Fruit fly (Drosophila melanogaster): Measurements from ENCODE around the gene Gr94a.
A peak's percentile ranks its signal among the peaks of the same experiment; 100 is the strongest.

Gr94a gene

DNA sequence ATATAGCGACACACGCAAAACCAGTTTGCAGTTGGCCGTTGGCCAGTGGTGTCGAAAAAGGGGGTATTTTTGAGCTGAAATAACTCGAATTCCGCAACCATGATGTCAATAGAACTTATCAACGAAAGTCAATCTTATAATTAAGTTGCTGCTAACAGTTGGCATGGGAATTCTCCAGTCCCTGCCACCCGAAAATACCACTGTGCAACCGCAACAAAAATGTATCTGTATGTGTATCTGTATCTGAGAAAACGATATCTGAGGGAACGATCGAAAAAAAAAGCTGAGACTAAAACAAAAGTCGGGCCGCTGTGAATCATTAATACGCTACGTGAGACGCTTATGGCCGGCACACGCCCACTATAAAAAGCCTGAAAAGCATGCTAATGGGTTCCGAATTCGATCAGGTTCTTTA is 5.0 kb upstream of the Gr94a start (continued):
- TF ChIP-seq CG10959 (GFP tag; IDR thresholded peaks at IDR 0.05) (no peak), CG4282 (GFP tag; optimal IDR thresholded peaks at IDR 0.05) (peak; percentile 38), pita (GFP tag; optimal IDR thresholded peaks at IDR 0.05) (no peak), Fer3 (tag; optimal IDR thresholded peaks at IDR 0.05) (peak; percentile 51), fu2 (GFP tag; optimal IDR thresholded peaks at IDR 0.05) (no peak), slbo (GFP tag; IDR thresholded peaks at IDR 0.05) (peak; percentile 82), Side (GFP tag; optimal IDR thresholded peaks at IDR 0.05) (peak; percentile 47), CG13894 (tag; optimal IDR thresholded peaks at IDR 0.05) (no peak), h (optimal IDR thresholded peaks at IDR 0.05) (no peak), hkb (optimal IDR thresholded peaks at IDR 0.05) (no peak), hkb (GFP tag; IDR thresholded peaks at IDR 0.05) (peak; percentile 64; the same call in 1 of the 2 replicates), sd (tag; optimal IDR thresholded peaks at IDR 0.05) (peak; percentile 95), CG17186 (GFP tag; optimal IDR thresholded peaks at IDR 0.05) (no peak), gem (tag; optimal IDR thresholded peaks at IDR 0.05) (peak; percentile 67), CG15479 (GFP tag; optimal IDR thresholded peaks at IDR 0.05) (no peak), CoRest (tag; optimal IDR thresholded peaks at IDR 0.05) (peak; percentile 40), ssp (GFP tag; IDR thresholded peaks at IDR 0.05) (0 out of 2 replicates have a peak, but pooled peaks have one; percentile 12), CTCF (GFP tag; optimal IDR thresholded peaks at IDR 0.05) (no peak), CG12155 (GFP tag; optimal IDR thresholded peaks at IDR 0.05) (peak; percentile 32), nau (GFP tag; optimal IDR thresholded peaks at IDR 0.05) (no peak), danr (GFP tag; IDR thresholded peaks at IDR 0.05) (no peak), run (tag; optimal IDR thresholded peaks at IDR 0.05) (no peak), psq (GFP tag; optimal IDR thresholded peaks at IDR 0.05) (no peak), Rfx (GFP tag; IDR thresholded peaks at IDR 0.05) (peak; percentile 81), gsb-n (tag; optimal IDR thresholded peaks at IDR 0.05) (no peak), CG34422 (GFP tag; IDR thresholded peaks at IDR 0.05) (peak; percentile 57; the same call in 1 of the 3 replicates), seq (GFP tag; IDR thresholded peaks at IDR 0.05) (peak; percentile 38), CG14014 (GFP tag; IDR thresholded peaks at IDR 0.05) (peak; percentile 65), Chrac-16 (GFP tag; optimal IDR thresholded peaks at IDR 0.05) (no peak), Neu2 (GFP tag; optimal IDR thresholded peaks at IDR 0.05; ENCODE audit: borderline replicate concordance) (no peak), jigr1 (GFP tag; IDR thresholded peaks at IDR 0.05) (no peak), mirr (GFP tag; optimal IDR thresholded peaks at IDR 0.05) (no peak), CG9932 (GFP tag; IDR thresholded peaks at IDR 0.05) (peak; percentile 88), CG14441 (GFP tag; IDR thresholded peaks at IDR 0.05) (peak; percentile 77), Pdp1 (GFP tag; optimal IDR thresholded peaks at IDR 0.05) (peak in 1 of 2 experiments; percentile 43), gcm (GFP tag; optimal IDR thresholded peaks at IDR 0.05) (no peak), fd3F (GFP tag; optimal IDR thresholded peaks at IDR 0.05) (peak; percentile 41), CG8765 (GFP tag; IDR thresholded peaks at IDR 0.05) (no peak), disco-r (GFP tag; optimal IDR thresholded peaks at IDR 0.05) (no peak), az2 (GFP tag; optimal IDR thresholded peaks at IDR 0.05) (no peak), CG8359 (GFP tag; optimal IDR thresholded peaks at IDR 0.05; ENCODE audit: borderline replicate concordance) (no peak), Blimp-1 (GFP tag; optimal IDR thresholded peaks at IDR 0.05) (peak; percentile 1), crp (GFP tag; optimal IDR thresholded peaks at IDR 0.05) (no peak), Six4 (GFP tag; optimal IDR thresholded peaks at IDR 0.05) (no peak), Bdp1 (GFP tag; optimal IDR thresholded peaks at IDR 0.05) (no peak), Opbp (GFP tag; IDR thresholded peaks at IDR 0.05; ENCODE audit: partially characterized antibody) (no peak), pzg (GFP tag; optimal IDR thresholded peaks at IDR 0.05) (no peak), CG15011 (GFP tag; optimal IDR thresholded peaks at IDR 0.05) (no peak), esg (GFP tag; conservative IDR thresholded peaks at IDR 0.05) (peak; percentile 49), CG3726 (GFP tag; IDR thresholded peaks at IDR 0.05) (no peak), br (optimal IDR thresholded peaks at IDR 0.05) (no peak), CG8281 (tag; optimal IDR thresholded peaks at IDR 0.05) (no peak), repo (GFP tag; optimal IDR thresholded peaks at IDR 0.05) (peak; percentile 17)

All from whole organism, embryonic.